Worm (Caenorhabditis elegans): ENCODE measurements around the gene C08F8.15.

- TF ChIP-seq fkh-3 (tag; optimal IDR thresholded peaks at IDR 0.05) (no peak), efl-1 (GFP tag; optimal IDR thresholded peaks at IDR 0.05) (no peak), ceh-91 (GFP tag; IDR thresholded peaks at IDR 0.05) (no peak), nhr-27 (tag; optimal IDR thresholded peaks at IDR 0.05) (no peak), B0035.1 (tag; optimal IDR thresholded peaks at IDR 0.05) (no peak)
Measured at ce11 chrIV:11160707-11161106, at the start of gene C08F8.15.

All from whole organism, young adult.